Worm (Caenorhabditis elegans): ENCODE results near the gene dlc-2.
"Not testable (repeated sequence)": the region's sequence is repeated elsewhere in the genome, so short reads cannot be mapped to it uniquely, and the experiment has no call there.

- not testable (repeated sequence) for TF ChIP-seq tlf-1 (GFP tag; optimal IDR thresholded peaks at IDR 0.05); chd-7 (tag; optimal IDR thresholded peaks at IDR 0.05); sptf-2 (GFP tag; optimal IDR thresholded peaks at IDR 0.05)
These were observed 26.7 kb upstream of the dlc-2 start, which contains the start of gene B0001.4 for ce11 chrIV:12138093-12138492.

Measured in whole organism, young adult.